Fruit fly (Drosophila melanogaster): ENCODE data around the gene rump.

Gene rump

DNA sequence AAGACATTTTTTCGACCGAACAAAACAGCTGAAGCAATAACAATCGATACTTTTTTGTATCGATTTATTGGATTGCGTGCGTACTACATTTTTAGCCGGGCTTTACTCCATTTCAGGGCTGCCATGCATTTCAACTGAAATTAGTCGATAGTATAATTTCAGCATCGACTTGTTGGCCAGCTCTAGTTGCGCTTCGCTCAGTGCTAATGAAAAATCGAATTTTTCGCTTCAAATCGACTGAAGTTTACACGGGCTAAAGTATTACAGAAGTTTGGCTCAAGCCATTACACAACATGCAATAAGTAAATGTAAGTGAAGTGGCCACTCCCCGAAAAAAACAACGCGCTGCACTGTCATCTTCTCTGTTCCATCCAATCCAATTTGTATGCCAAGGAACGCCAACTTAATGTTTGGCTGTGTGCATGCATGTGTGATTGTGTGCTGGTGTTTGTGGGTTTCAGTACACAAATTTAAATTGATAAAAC lies 5.8 kb upstream of the rump start, which contains the start of the genes mRpL47, CG8176 and Kdm3 (continued):
- TF ChIP-seq CG16863 (GFP tag; optimal IDR thresholded peaks at IDR 0.05) (peak; percentile 36), CG6654 (GFP tag; optimal IDR thresholded peaks at IDR 0.05) (no peak), CG11504 (tag; optimal IDR thresholded peaks at IDR 0.05) (no peak), caup (GFP tag; optimal IDR thresholded peaks at IDR 0.05; ENCODE audit: severe bottlenecking) (peak; percentile 70), CG14667 (GFP tag; IDR thresholded peaks at IDR 0.05) (no peak), TFAM (GFP tag; optimal IDR thresholded peaks at IDR 0.05) (no peak), ash1 (GFP tag; optimal IDR thresholded peaks at IDR 0.05) (no peak), dimm (GFP tag; IDR thresholded peaks at IDR 0.05) (no peak), br (optimal IDR thresholded peaks at IDR 0.05) (no peak), Abd-B (GFP tag; optimal IDR thresholded peaks at IDR 0.05) (peak; percentile 97), Dad (GFP tag; optimal IDR thresholded peaks at IDR 0.05) (peak; percentile 72), CG4854 (GFP tag; optimal IDR thresholded peaks at IDR 0.05) (peak; percentile 41), D (optimal IDR thresholded peaks at IDR 0.05) (no peak), D (GFP tag; optimal IDR thresholded peaks at IDR 0.05) (no peak), Ets65A (GFP tag) (peak; percentile 96), Oli (tag; optimal IDR thresholded peaks at IDR 0.05) (no peak), CG9215 (GFP tag; IDR thresholded peaks at IDR 0.05) (no peak), CG2889 (GFP tag; IDR thresholded peaks at IDR 0.05) (no peak), ken (GFP tag; IDR thresholded peaks at IDR 0.05) (no peak), Oaz (GFP tag; IDR thresholded peaks at IDR 0.05) (no peak), MTF-1 (GFP tag; optimal IDR thresholded peaks at IDR 0.05; ENCODE audit: borderline replicate concordance) (no peak), amos (GFP tag; IDR thresholded peaks at IDR 0.05; ENCODE audit: partially characterized antibody) (no peak), wdn (GFP tag; IDR thresholded peaks at IDR 0.05) (no peak), al (GFP tag; IDR thresholded peaks at IDR 0.05) (no peak), peb (GFP tag; IDR thresholded peaks at IDR 0.05) (no peak), kni (GFP tag; optimal IDR thresholded peaks at IDR 0.05) (no peak), CG12391 (tag; optimal IDR thresholded peaks at IDR 0.05) (peak; percentile 59), CG15479 (GFP tag; optimal IDR thresholded peaks at IDR 0.05) (no peak), dmrt11E (tag; optimal IDR thresholded peaks at IDR 0.05) (peak; percentile 8), CG10431 (GFP tag; optimal IDR thresholded peaks at IDR 0.05) (no peak), Dbx (GFP tag; IDR thresholded peaks at IDR 0.05) (no peak), bbx (GFP tag; IDR thresholded peaks at IDR 0.05; ENCODE audit: partially characterized antibody) (no peak), vnd (GFP tag; IDR thresholded peaks at IDR 0.05; ENCODE audit: partially characterized antibody) (no peak), Taf1 (GFP tag; IDR thresholded peaks at IDR 0.05) (no peak), cas (GFP tag; IDR thresholded peaks at IDR 0.05) (no peak), Ets97D (GFP tag; optimal IDR thresholded peaks at IDR 0.05) (peak; percentile 94), NC2β (GFP tag; optimal IDR thresholded peaks at IDR 0.05) (peak; percentile 78), CG1603 (tag; optimal IDR thresholded peaks at IDR 0.05) (peak; percentile 94), btn (GFP tag; optimal IDR thresholded peaks at IDR 0.05) (no peak), CG4707 (GFP tag; optimal IDR thresholded peaks at IDR 0.05) (no peak), CG32767 (GFP tag; IDR thresholded peaks at IDR 0.05) (no peak), bsh (GFP tag; optimal IDR thresholded peaks at IDR 0.05) (peak in 1 of 2 experiments; percentile 13), grau (tag; optimal IDR thresholded peaks at IDR 0.05) (peak; percentile 63), sim (GFP tag; IDR thresholded peaks at IDR 0.05) (no peak), tx (GFP tag; optimal IDR thresholded peaks at IDR 0.05) (peak; percentile 70), CG31441 (GFP tag; IDR thresholded peaks at IDR 0.05) (no peak), usp (GFP tag; optimal IDR thresholded peaks at IDR 0.05) (no peak), Eip74EF (GFP tag; optimal IDR thresholded peaks at IDR 0.05) (no peak), CG13624 (GFP tag; optimal IDR thresholded peaks at IDR 0.05) (peak; percentile 77), Opbp (GFP tag; IDR thresholded peaks at IDR 0.05; ENCODE audit: partially characterized antibody) (no peak), mirr (GFP tag; optimal IDR thresholded peaks at IDR 0.05) (peak; percentile 55), CG10959 (GFP tag; IDR thresholded peaks at IDR 0.05) (no peak)
